Fruit fly (Drosophila melanogaster) whole organism, embryonic: ENCODE results near the gene SNRPG.
A peak's percentile ranks its signal among the peaks of the same experiment; 100 is the strongest.

Experiments
- Abd-B ChIP-seq: fragments of 200-800 bp; sonication (Bioruptor generic); optimal IDR thresholded peaks from 2 replicates; lab custom pipeline; 2018; ENCODE audit warnings: missing biosample characterization, mild to moderate bottlenecking, missing genetic modification characterization, moderate library complexity
- Adf1 ChIP-seq: fragments of 200-800 bp; sonication (Bioruptor generic); IDR thresholded peaks from 2 replicates; pipeline ENCODE4 v1.3.6; 2022; ENCODE audit warnings: missing biosample characterization, missing genetic modification characterization
- Atf6 ChIP-seq: fragments of 200-800 bp; sonication (Bioruptor generic); IDR thresholded peaks from 2 replicates; pipeline ENCODE4 v1.3.6; 2022; ENCODE audit warnings: missing biosample characterization, missing genetic modification characterization
- CG10267 ChIP-seq: fragments of 200-800 bp; sonication (Bioruptor generic); optimal IDR thresholded peaks from 2 replicates; lab custom pipeline; 2018; ENCODE audit warnings: missing biosample characterization, mild to moderate bottlenecking, missing genetic modification characterization, moderate library complexity
- CG10543 ChIP-seq: fragments of 200-800 bp; sonication (Bioruptor generic); optimal IDR thresholded peaks from 3 replicates; lab custom pipeline; 2017; ENCODE audit warnings: missing biosample characterization, mild to moderate bottlenecking, missing genetic modification characterization, moderate library complexity
- CG11504 ChIP-seq: fragments of 200-800 bp; sonication (Bioruptor generic); optimal IDR thresholded peaks from 3 replicates; lab custom pipeline; 2019; ENCODE audit warnings: missing biosample characterization, mild to moderate bottlenecking, missing genetic modification characterization, moderate library complexity
- CG12071 ChIP-seq: fragments of 200-800 bp; sonication (Bioruptor generic); optimal IDR thresholded peaks from 3 replicates; lab custom pipeline; 2018; ENCODE audit warnings: missing biosample characterization, mild to moderate bottlenecking, missing genetic modification characterization
- CG13424 ChIP-seq: fragments of 200-800 bp; sonication (Bioruptor generic); optimal IDR thresholded peaks from 2 replicates; lab custom pipeline; 2019; ENCODE audit warnings: missing biosample characterization, mild to moderate bottlenecking, missing genetic modification characterization, moderate library complexity
- CG14667 ChIP-seq: fragments of 200-800 bp; sonication (Bioruptor generic); IDR thresholded peaks from 2 replicates; pipeline ENCODE4 v1.3.6; 2022; ENCODE audit warnings: missing biosample characterization, missing genetic modification characterization
- CG15479 ChIP-seq: fragments of 200-800 bp; sonication (Bioruptor generic); optimal IDR thresholded peaks from 3 replicates; lab custom pipeline; 2019; ENCODE audit warnings: missing biosample characterization, mild to moderate bottlenecking, missing genetic modification characterization, moderate library complexity
- CG18262 ChIP-seq: fragments of 200-800 bp; optimal IDR thresholded peaks from 3 replicates; lab custom pipeline; 2019; ENCODE audit warnings: missing biosample characterization, mild to moderate bottlenecking, missing genetic modification characterization, moderate library complexity
- CG2120 ChIP-seq: fragments of 200-800 bp; sonication (Bioruptor generic); optimal IDR thresholded peaks from 3 replicates; lab custom pipeline; 2016; ENCODE audit warnings: missing biosample characterization, missing genetic modification characterization
- CG2678 ChIP-seq: fragments of 200-800 bp; sonication (Bioruptor generic); optimal IDR thresholded peaks from 3 replicates; lab custom pipeline; 2019; ENCODE audit warnings: missing biosample characterization, mild to moderate bottlenecking, missing genetic modification characterization, moderate library complexity
- CG30403 ChIP-seq: fragments of 200-800 bp; sonication (Bioruptor generic); optimal IDR thresholded peaks from 3 replicates; lab custom pipeline; 2016; ENCODE audit warnings: missing biosample characterization, missing genetic modification characterization
- CG31441 ChIP-seq: fragments of 200-800 bp; sonication (Bioruptor generic); IDR thresholded peaks from 2 replicates; pipeline ENCODE4 v1.3.6; 2022; ENCODE audit warnings: missing biosample characterization, missing genetic modification characterization
- CG32532 ChIP-seq: fragments of 200-800 bp; sonication (Bioruptor generic); IDR thresholded peaks from 2 replicates; pipeline ENCODE4 v1.3.6; 2022; ENCODE audit warnings: missing biosample characterization, missing genetic modification characterization
- CG34224 ChIP-seq: fragments of 200-800 bp; sonication (Bioruptor generic); IDR thresholded peaks from 3 replicates; pipeline ENCODE4 v1.3.6; 2022; ENCODE audit warnings: missing biosample characterization, missing genetic modification characterization; ENCODE audit not compliant: partially characterized antibody
- CG7556 ChIP-seq: fragments of 200-800 bp; sonication (Bioruptor generic); optimal IDR thresholded peaks from 2 replicates; lab custom pipeline; 2017; ENCODE audit warnings: missing biosample characterization, mild to moderate bottlenecking, missing genetic modification characterization
- CG7786 ChIP-seq: fragments of 200-800 bp; sonication (Bioruptor generic); optimal IDR thresholded peaks from 2 replicates; lab custom pipeline; 2016; ENCODE audit warnings: missing biosample characterization, missing genetic modification characterization
- CG7839 ChIP-seq: fragments of 200-800 bp; sonication (Bioruptor generic); optimal IDR thresholded peaks from 3 replicates; lab custom pipeline; 2018; ENCODE audit warnings: missing biosample characterization, mild to moderate bottlenecking, missing genetic modification characterization, moderate library complexity
- CG8290 ChIP-seq, 3 experiments: fragments of 200-800 bp; sonication (Bioruptor generic); optimal IDR thresholded peaks; 2 replicates each; lab custom pipeline; 2016 to 2019; ENCODE audit warnings: missing biosample characterization in 3 of 3, missing genetic modification characterization in 3 of 3, mild to moderate bottlenecking in 2 of 3, moderate library complexity in 1 of 3
- CG8924 ChIP-seq: fragments of 200-800 bp; optimal IDR thresholded peaks from 3 replicates; lab custom pipeline; 2019; ENCODE audit warnings: missing biosample characterization, mild to moderate bottlenecking, missing genetic modification characterization, moderate library complexity
- CG9932 ChIP-seq: fragments of 200-800 bp; sonication (Bioruptor generic); IDR thresholded peaks from 2 replicates; pipeline ENCODE4 v1.3.6; 2022; ENCODE audit warnings: missing biosample characterization, missing genetic modification characterization
- CrebB ChIP-seq: fragments of 200-800 bp; sonication (Bioruptor generic); optimal IDR thresholded peaks from 3 replicates; lab custom pipeline; 2018; ENCODE audit warnings: missing biosample characterization, mild to moderate bottlenecking, missing genetic modification characterization
- Fer1 ChIP-seq: fragments of 200-800 bp; sonication (Bioruptor generic); optimal IDR thresholded peaks from 2 replicates; lab custom pipeline; 2017; ENCODE audit warnings: missing biosample characterization, mild to moderate bottlenecking, missing genetic modification characterization
- HmgZ ChIP-seq: fragments of 200-800 bp; sonication (Bioruptor generic); optimal IDR thresholded peaks from 2 replicates; lab custom pipeline; 2018; ENCODE audit warnings: missing biosample characterization, mild to moderate bottlenecking, missing genetic modification characterization
- Hr39 ChIP-seq: fragments of >200 bp; optimal IDR thresholded peaks from 2 replicates; lab custom pipeline; 2017
- Hr51 ChIP-seq, 2 experiments: fragments of 200-800 bp; sonication (Bioruptor generic); optimal IDR thresholded peaks; 2 replicates in 1 of 2; 3 replicates in 1 of 2; lab custom pipeline; 2016 to 2018; ENCODE audit warnings: missing biosample characterization in 2 of 2, missing genetic modification characterization in 2 of 2, mild to moderate bottlenecking in 1 of 2, moderate library complexity in 1 of 2
- PHDP ChIP-seq: fragments of 200-800 bp; sonication (Bioruptor generic); optimal IDR thresholded peaks from 3 replicates; lab custom pipeline; 2018; ENCODE audit warnings: missing biosample characterization, mild to moderate bottlenecking, missing genetic modification characterization, moderate library complexity
- Ptx1 ChIP-seq: fragments of 200-800 bp; sonication (Bioruptor generic); IDR thresholded peaks from 2 replicates; pipeline ENCODE4 v1.3.6; 2022; ENCODE audit warnings: missing biosample characterization, missing genetic modification characterization
- Stat92E ChIP-seq, 3 experiments: fragments of >200 bp in 2 of 3; fragments of 200-800 bp in 1 of 3; sonication (Bioruptor generic) in 1 of 3; optimal IDR thresholded peaks; 2 replicates each; lab custom pipeline; 2017 to 2019; ENCODE audit warnings: missing biosample characterization in 3 of 3, missing genetic modification characterization in 3 of 3, mild to moderate bottlenecking in 1 of 3, moderate library complexity in 1 of 3
- bbx ChIP-seq: fragments of 200-800 bp; sonication (Bioruptor generic); IDR thresholded peaks from 2 replicates; pipeline ENCODE4 v1.3.6; 2022; ENCODE audit warnings: missing biosample characterization, missing genetic modification characterization; ENCODE audit not compliant: partially characterized antibody
- bsh ChIP-seq, 2 experiments: fragments of 200-800 bp; sonication (Bioruptor generic); optimal IDR thresholded peaks; 2 replicates each; lab custom pipeline; 2017 to 2018; ENCODE audit warnings: mild to moderate bottlenecking in 2 of 2, missing biosample characterization in 2 of 2, missing genetic modification characterization in 2 of 2, moderate library complexity in 1 of 2
- cwo ChIP-seq: fragments of 200-800 bp; sonication (Bioruptor generic); optimal IDR thresholded peaks from 3 replicates; lab custom pipeline; 2017; ENCODE audit warnings: missing biosample characterization, missing genetic modification characterization, mild to moderate bottlenecking, moderate library complexity, missing genetic modification reagents
- dmrt99B ChIP-seq: fragments of 200-800 bp; sonication (Bioruptor generic); optimal IDR thresholded peaks from 2 replicates; lab custom pipeline; 2018; ENCODE audit warnings: missing biosample characterization, mild to moderate bottlenecking, missing genetic modification characterization, moderate library complexity
- eyg ChIP-seq: fragments of 200-800 bp; sonication (Bioruptor generic); optimal IDR thresholded peaks from 3 replicates; lab custom pipeline; 2016; ENCODE audit warnings: missing biosample characterization, missing genetic modification characterization
- lab ChIP-seq: fragments of 200-800 bp; sonication (Bioruptor generic); optimal IDR thresholded peaks from 3 replicates; lab custom pipeline; 2017; ENCODE audit warnings: missing biosample characterization, missing genetic modification characterization, mild to moderate bottlenecking, moderate library complexity, missing genetic modification reagents
- nmo ChIP-seq: fragments of 200-800 bp; sonication (Bioruptor generic); optimal IDR thresholded peaks from 2 replicates; lab custom pipeline; 2018; ENCODE audit warnings: missing biosample characterization, mild to moderate bottlenecking, missing genetic modification characterization, moderate library complexity
- otp ChIP-seq: fragments of 200-800 bp; sonication (Bioruptor generic); IDR thresholded peaks from 3 replicates; pipeline ENCODE4, ENCODE4 v1.3.6; 2022; ENCODE audit warnings: missing biosample characterization, missing genetic modification characterization
- peb ChIP-seq: fragments of 200-800 bp; sonication (Bioruptor generic); IDR thresholded peaks from 2 replicates; pipeline ENCODE4 v1.3.6; 2022; ENCODE audit warnings: missing biosample characterization, missing genetic modification characterization
- prd ChIP-seq, 3 experiments: fragments of >200 bp in 2 of 3; fragments of 200-800 bp in 1 of 3; sonication (Bioruptor generic) in 1 of 3; optimal IDR thresholded peaks in 2 of 3; IDR thresholded peaks in 1 of 3; 2 replicates in 2 of 3; 3 replicates in 1 of 3; pipeline versions ENCODE4 v1.3.6 to Lab custom; 2017 to 2022; ENCODE audit warnings: missing biosample characterization in 1 of 3, missing genetic modification characterization in 1 of 3
- ranshi ChIP-seq: fragments of 200-800 bp; sonication (Bioruptor generic); IDR thresholded peaks from 2 replicates; pipeline ENCODE4 v1.3.6; 2022; ENCODE audit warnings: missing biosample characterization, missing genetic modification characterization
- sens ChIP-seq: fragments of 200-800 bp; sonication (Bioruptor generic); peaks from one replicate; lab custom pipeline; 2016; ENCODE audit warnings: missing biosample characterization, missing genetic modification characterization
- slbo ChIP-seq: fragments of 200-800 bp; sonication (Bioruptor generic); IDR thresholded peaks from 2 replicates; pipeline ENCODE4 v1.3.6; 2022; ENCODE audit warnings: missing biosample characterization, missing genetic modification characterization
- sug ChIP-seq: fragments of 200-800 bp; optimal IDR thresholded peaks from 2 replicates; lab custom pipeline; 2019; ENCODE audit warnings: missing biosample characterization, mild to moderate bottlenecking, missing genetic modification characterization, moderate library complexity
- usp ChIP-seq: fragments of >200 bp; optimal IDR thresholded peaks from 2 replicates; lab custom pipeline; 2017; ENCODE audit warnings: missing biosample characterization, missing genetic modification characterization

The SNRPG gene

DNA sequence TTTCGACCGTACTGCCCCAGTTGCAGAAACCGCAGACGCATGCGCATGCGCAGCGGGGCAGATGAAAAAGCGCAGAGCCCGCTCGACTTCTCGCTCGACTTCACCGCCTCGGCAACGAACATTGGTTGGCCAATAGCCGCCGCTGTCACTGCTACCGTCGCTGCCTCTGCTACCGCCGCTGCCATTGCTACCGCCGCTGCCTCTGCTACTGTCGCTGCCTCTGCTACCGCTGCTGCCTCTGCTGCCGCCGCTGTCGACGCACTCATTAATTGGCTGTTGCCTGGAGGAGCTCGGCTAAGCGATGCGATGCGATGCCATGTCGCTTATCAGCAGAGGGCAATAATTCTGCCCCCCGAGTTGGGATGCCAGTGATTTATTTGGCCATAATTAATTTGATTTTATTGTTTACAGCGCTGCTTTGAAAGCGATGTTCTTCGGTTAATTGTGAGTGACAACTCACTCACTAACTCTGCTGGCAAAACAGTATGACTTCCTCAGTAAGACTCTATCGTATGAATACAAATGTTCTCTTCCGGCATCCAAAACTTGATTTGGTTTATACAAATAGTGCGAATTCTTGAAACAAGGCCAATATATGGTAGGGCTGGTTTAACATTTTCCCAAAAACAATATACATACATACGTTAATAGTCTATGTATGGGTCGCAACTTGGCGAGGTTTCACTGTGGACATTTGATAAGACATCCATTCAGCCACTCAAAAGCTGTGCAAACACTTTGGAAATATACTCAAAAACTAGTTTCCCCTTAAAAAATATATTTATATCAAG lies 30.7 kb upstream of the SNRPG start (continued):
- TF ChIP-seq CG8290 (GFP tag; optimal IDR thresholded peaks at IDR 0.05; lab: Kevin White, UChicago), result no peak
- peak in 1 of 2 experiments; percentile 64 for TF ChIP-seq CG8290 (tag; optimal IDR thresholded peaks at IDR 0.05; lab: Kevin White, UChicago)
- peak; percentile 26 for TF ChIP-seq nmo (GFP tag; lab: Kevin White, UChicago)
- no peak for TF ChIP-seq CG10267 (tag; lab: Kevin White, UChicago)
- peak; percentile 31 for TF ChIP-seq CG30403 (GFP tag; lab: Kevin White, UChicago)
- peak; percentile 48 for TF ChIP-seq CG7839 (tag; lab: Kevin White, UChicago)
- TF ChIP-seq Fer1 (GFP tag; lab: Kevin White, UChicago), result peak; percentile 27
- peak; percentile 5 for TF ChIP-seq CG8924 (tag; lab: Kevin White, UChicago)
- TF ChIP-seq lab (GFP tag; lab: Kevin White, UChicago), result peak; percentile 38
- TF ChIP-seq Hr51 (GFP tag; optimal IDR thresholded peaks at IDR 0.05; lab: Kevin White, UChicago), result peak in 1 of 2 experiments; percentile 49
- peak; percentile 0 for TF ChIP-seq CG7786 (GFP tag; lab: Kevin White, UChicago)
- peak; percentile 20 for TF ChIP-seq CG7556 (GFP tag; lab: Kevin White, UChicago)
- TF ChIP-seq CG9932 (GFP tag; lab: Robert Waterston, UW), result peak; percentile 33; the same call in 1 of the 2 replicates
- no peak for TF ChIP-seq eyg (GFP tag; lab: Kevin White, UChicago)
- TF ChIP-seq ranshi, result peak; percentile 32; the same call in 1 of the 2 replicates
- TF ChIP-seq Hr39 (lab: Kevin White, UChicago), result no peak
- peak in 1 of 2 experiments; percentile 20 for TF ChIP-seq bsh (GFP tag; optimal IDR thresholded peaks at IDR 0.05; lab: Kevin White, UChicago)
- peak; percentile 23; the same call in 1 of the 2 replicates for TF ChIP-seq Atf6 (GFP tag; lab: Robert Waterston, UW)
- peak; percentile 53 for TF ChIP-seq CG2678
- TF ChIP-seq Ptx1 (GFP tag; lab: Robert Waterston, UW), result peak; percentile 45; the same call in 1 of the 2 replicates
- 0 out of 3 replicates have a peak, but pooled peaks have one; percentile 12 for TF ChIP-seq CG34224 (GFP tag; lab: Robert Waterston, UW)
- peak; percentile 47 for TF ChIP-seq CG11504
- peak; percentile 38 for TF ChIP-seq sug (tag; lab: Kevin White, UChicago)
- peak; percentile 42 for TF ChIP-seq Abd-B
- peak; percentile 26 for TF ChIP-seq CG13424 (tag; lab: Kevin White, UChicago)
- TF ChIP-seq peb (GFP tag; lab: Robert Waterston, UW), result no peak
- peak; percentile 18; the same call in 1 of the 2 replicates for TF ChIP-seq CG31441 (GFP tag; lab: Robert Waterston, UW)
- TF ChIP-seq CG18262 (tag; lab: Kevin White, UChicago), result peak; percentile 4
- TF ChIP-seq HmgZ, result peak; percentile 36
- TF ChIP-seq cwo, result peak; percentile 16
- no peak for TF ChIP-seq CG12071 (GFP tag; lab: Kevin White, UChicago)
- 0 out of 2 replicates have a peak, but pooled peaks have one; percentile 17 for TF ChIP-seq CG14667 (GFP tag; lab: Robert Waterston, UW)
- TF ChIP-seq usp (GFP tag; lab: Kevin White, UChicago), result no peak
- no peak for TF ChIP-seq CG15479 (GFP tag; lab: Kevin White, UChicago)
- peak; percentile 54; the same call in 1 of the 2 replicates for TF ChIP-seq slbo
- TF ChIP-seq CG10543 (GFP tag; lab: Kevin White, UChicago), result no peak
- TF ChIP-seq prd (optimal IDR thresholded peaks at IDR 0.05; lab: Kevin White, UChicago), result no peak
- 0 out of 3 replicates have a peak, but pooled peaks have one; percentile 16 for TF ChIP-seq prd (GFP tag; IDR thresholded peaks at IDR 0.05; lab: Robert Waterston, UW)
- TF ChIP-seq CG2120 (GFP tag; lab: Kevin White, UChicago), result peak; percentile 72
- TF ChIP-seq sens, result peak; percentile 60
- no peak for TF ChIP-seq otp
- peak; percentile 37; the same call in 1 of the 2 replicates for TF ChIP-seq CG32532 (GFP tag; lab: Robert Waterston, UW)
- peak; percentile 30 for TF ChIP-seq dmrt99B (tag; lab: Kevin White, UChicago)
- no peak for TF ChIP-seq Stat92E (GFP tag; optimal IDR thresholded peaks at IDR 0.05; lab: Kevin White, UChicago)
- peak; percentile 97 for TF ChIP-seq Adf1 (GFP tag; lab: Robert Waterston, UW)
- TF ChIP-seq PHDP (tag; lab: Kevin White, UChicago), result peak; percentile 41
- peak; percentile 15 for TF ChIP-seq CrebB (tag; lab: Kevin White, UChicago)
- TF ChIP-seq bbx (GFP tag; lab: Robert Waterston, UW), result 0 out of 2 replicates have a peak, but pooled peaks have one; percentile 40
